Fruit fly (Drosophila melanogaster): ENCODE results near the gene CG4928.

The CG4928 gene

DNA sequence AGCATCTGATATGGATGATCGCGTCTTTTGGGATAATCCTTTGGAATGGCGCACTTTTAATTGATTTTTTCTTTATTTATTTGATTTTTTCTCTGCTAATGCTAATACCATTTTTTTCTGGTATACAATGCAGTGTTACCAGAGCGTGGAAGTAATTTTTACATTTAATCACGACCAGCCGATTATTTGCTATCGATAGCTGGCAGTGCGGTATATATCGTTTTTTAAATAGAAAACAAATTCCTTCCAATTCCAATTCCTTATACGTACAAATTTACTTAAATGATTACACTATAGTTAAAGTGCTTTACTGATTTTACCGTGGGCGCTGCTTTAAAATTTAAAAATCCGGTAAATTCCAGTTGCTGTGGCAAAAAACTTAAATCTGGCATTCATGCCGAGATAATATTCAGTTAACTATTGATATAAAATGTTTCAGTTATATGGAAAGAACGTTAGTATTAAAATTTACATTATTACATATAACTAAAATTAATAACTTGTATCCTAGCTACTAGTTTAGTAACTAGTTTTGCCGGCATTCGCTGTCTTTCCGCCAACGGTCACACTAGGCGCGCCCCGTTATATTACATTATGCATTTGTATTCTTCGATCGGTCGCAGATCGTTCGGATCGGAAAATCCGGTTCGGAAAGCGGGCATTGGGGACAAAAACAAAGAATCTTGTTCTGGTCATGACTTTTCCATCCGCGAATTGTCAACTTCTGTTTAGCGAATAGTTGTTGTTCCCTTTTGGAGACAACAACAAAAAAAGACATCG is 29.9 kb downstream of the CG4928 start, which contains the start of the genes CG13001 and RhoGAP15B (continued):
- peak; percentile 83 for TF ChIP-seq CG6791 (GFP tag; IDR thresholded peaks at IDR 0.05; ENCODE audit: partially characterized antibody)
- TF ChIP-seq tna (GFP tag; IDR thresholded peaks at IDR 0.05; ENCODE audit: partially characterized antibody): peak; percentile 53
- no peak for TF ChIP-seq HmgD (GFP tag; optimal IDR thresholded peaks at IDR 0.05)
- no peak for TF ChIP-seq hkb (optimal IDR thresholded peaks at IDR 0.05)
- no peak for TF ChIP-seq hkb (GFP tag; IDR thresholded peaks at IDR 0.05)
- TF ChIP-seq unc-4 (GFP tag; IDR thresholded peaks at IDR 0.05; ENCODE audit: partially characterized antibody): peak; percentile 68
- peak; percentile 80 for TF ChIP-seq CG16813 (GFP tag; IDR thresholded peaks at IDR 0.05; ENCODE audit: partially characterized antibody)
- TF ChIP-seq HLH4C (GFP tag; IDR thresholded peaks at IDR 0.05; ENCODE audit: partially characterized antibody): peak; percentile 72
- no peak for TF ChIP-seq B-H1 (GFP tag; IDR thresholded peaks at IDR 0.05)
- peak; percentile 33; the same call in 1 of the 3 replicates for TF ChIP-seq CG34422 (GFP tag; IDR thresholded peaks at IDR 0.05)
- peak; percentile 71 for TF ChIP-seq inv (GFP tag; IDR thresholded peaks at IDR 0.05; ENCODE audit: partially characterized antibody)
- TF ChIP-seq sqz (GFP tag; optimal IDR thresholded peaks at IDR 0.05): peak; percentile 48
- peak; percentile 17 for TF ChIP-seq Sin3A (optimal IDR thresholded peaks at IDR 0.05)
- TF ChIP-seq NC2β (GFP tag; optimal IDR thresholded peaks at IDR 0.05): no peak

DNA sequence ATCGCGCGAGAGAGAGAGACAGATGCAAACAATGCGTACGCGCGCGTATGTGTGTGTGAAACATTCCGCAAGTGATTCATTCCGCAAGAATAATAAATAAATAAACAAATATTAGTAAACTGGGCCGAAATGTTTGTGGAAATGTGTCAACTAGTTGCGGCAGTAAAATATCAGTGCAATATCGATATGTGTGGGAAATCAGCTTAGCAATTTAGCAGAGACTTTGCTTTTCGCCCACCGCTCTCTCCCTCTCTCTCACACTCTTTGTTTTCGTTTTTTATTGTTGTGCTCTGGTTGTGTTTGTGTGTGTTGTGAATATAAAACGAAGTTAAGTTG is 30.5 kb downstream of the CG4928 start:
- TF ChIP-seq chinmo (GFP tag; IDR thresholded peaks at IDR 0.05; ENCODE audit: partially characterized antibody): 0 out of 4 replicates have a peak, but pooled peaks have one; percentile 50
- TF ChIP-seq rib (GFP tag; IDR thresholded peaks at IDR 0.05): 0 out of 2 replicates have a peak, but pooled peaks have one; percentile 2
- peak; percentile 29 to 78 for TF ChIP-seq Trl (optimal IDR thresholded peaks at IDR 0.05)
- no peak for TF ChIP-seq Trl (GFP tag; optimal IDR thresholded peaks at IDR 0.05)
- peak; percentile 82 for TF ChIP-seq cg (GFP tag; optimal IDR thresholded peaks at IDR 0.05)
- no peak for TF ChIP-seq CG34224 (GFP tag; IDR thresholded peaks at IDR 0.05; ENCODE audit: partially characterized antibody)
- no peak for TF ChIP-seq Adf1 (GFP tag; IDR thresholded peaks at IDR 0.05)
- peak; percentile 27 for TF ChIP-seq nom (GFP tag; optimal IDR thresholded peaks at IDR 0.05)
- peak; percentile 51 for TF ChIP-seq kni (GFP tag; optimal IDR thresholded peaks at IDR 0.05)
- TF ChIP-seq Lpt (GFP tag; optimal IDR thresholded peaks at IDR 0.05): no peak
- TF ChIP-seq CG15479 (GFP tag; optimal IDR thresholded peaks at IDR 0.05): peak; percentile 23
- no peak for TF ChIP-seq CG17328 (GFP tag; IDR thresholded peaks at IDR 0.05)
- TF ChIP-seq D (optimal IDR thresholded peaks at IDR 0.05): no peak
- TF ChIP-seq D (GFP tag; optimal IDR thresholded peaks at IDR 0.05): peak; percentile 42
- peak; percentile 95 for TF ChIP-seq sd (tag; optimal IDR thresholded peaks at IDR 0.05)
- TF ChIP-seq CG7839 (tag; optimal IDR thresholded peaks at IDR 0.05): no peak
- peak; percentile 51 for TF ChIP-seq kay (GFP tag; optimal IDR thresholded peaks at IDR 0.05)
- TF ChIP-seq Xrp1 (GFP tag; IDR thresholded peaks at IDR 0.05): 0 out of 2 replicates have a peak, but pooled peaks have one; percentile 15
- TF ChIP-seq CG14441 (GFP tag; IDR thresholded peaks at IDR 0.05): 0 out of 2 replicates have a peak, but pooled peaks have one; percentile 1
- TF ChIP-seq CG1832 (GFP tag; optimal IDR thresholded peaks at IDR 0.05): peak; percentile 67

DNA sequence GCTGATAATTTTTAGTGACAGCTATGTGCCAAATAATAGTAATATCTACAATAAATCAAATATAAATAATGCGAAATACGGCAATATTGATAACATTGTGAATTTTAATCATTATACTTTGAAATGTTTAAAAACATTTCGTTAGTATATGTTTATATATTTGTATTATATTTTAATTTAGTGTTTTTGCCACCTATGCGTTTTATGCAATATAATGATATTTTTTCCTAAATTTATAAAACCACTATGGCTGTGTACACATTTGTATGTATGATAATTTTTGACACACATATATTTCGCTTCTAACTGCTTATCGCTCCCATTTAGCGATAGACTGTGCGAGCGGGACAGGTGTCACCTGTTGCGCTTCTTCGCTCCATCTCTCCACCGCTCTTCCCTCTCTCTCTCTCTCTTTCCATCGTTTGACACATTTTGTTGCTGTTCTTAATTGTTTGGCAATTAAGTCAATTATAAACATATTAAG is 31.1 kb downstream of the CG4928 start:
- TF ChIP-seq amos (GFP tag; IDR thresholded peaks at IDR 0.05; ENCODE audit: partially characterized antibody) (no peak), lola (GFP tag; optimal IDR thresholded peaks at IDR 0.05) (peak in 1 of 3 experiments; percentile 8), shn (GFP tag; optimal IDR thresholded peaks at IDR 0.05) (no peak), CG12744 (GFP tag; optimal IDR thresholded peaks at IDR 0.05) (no peak), bigmax (GFP tag; optimal IDR thresholded peaks at IDR 0.05) (no peak), MTF-1 (GFP tag; optimal IDR thresholded peaks at IDR 0.05; ENCODE audit: borderline replicate concordance) (no peak), CG9876 (GFP tag; optimal IDR thresholded peaks at IDR 0.05) (no peak), ro (GFP tag; IDR thresholded peaks at IDR 0.05) (no peak), sna (GFP tag; IDR thresholded peaks at IDR 0.05; ENCODE audit: partially characterized antibody) (no peak), CG8281 (tag; optimal IDR thresholded peaks at IDR 0.05) (peak; percentile 42), CG4328 (GFP tag; optimal IDR thresholded peaks at IDR 0.05) (peak; percentile 19), trh (GFP tag; optimal IDR thresholded peaks at IDR 0.05) (no peak), Hmx (GFP tag; optimal IDR thresholded peaks at IDR 0.05) (no peak), BtbVII (GFP tag; optimal IDR thresholded peaks at IDR 0.05) (peak; percentile 61), fru (optimal IDR thresholded peaks at IDR 0.05) (no peak), h (optimal IDR thresholded peaks at IDR 0.05) (no peak)
